Fruit fly (Drosophila melanogaster) whole organism, embryonic: Measurements from ENCODE around the gene CG5727.

Experiments
- Atf6 ChIP-seq: fragments of 200-800 bp; sonication (Bioruptor generic); IDR thresholded peaks from 2 replicates; pipeline ENCODE4 v1.3.6; 2022; ENCODE audit warnings: missing biosample characterization, missing genetic modification characterization
- B-H2 ChIP-seq: fragments of 200-800 bp; sonication (Bioruptor generic); optimal IDR thresholded peaks from 2 replicates; lab custom pipeline; 2018; ENCODE audit warnings: missing biosample characterization, mild to moderate bottlenecking, missing genetic modification characterization
- CG10366 ChIP-seq: fragments of 200-800 bp; sonication (Bioruptor generic); IDR thresholded peaks from 2 replicates; pipeline ENCODE4 v1.3.6; 2022; ENCODE audit warnings: missing biosample characterization, missing genetic modification characterization
- CG10979 ChIP-seq: fragments of 200-800 bp; sonication (Bioruptor generic); optimal IDR thresholded peaks from 2 replicates; lab custom pipeline; 2018; ENCODE audit warnings: missing biosample characterization, mild to moderate bottlenecking, missing genetic modification characterization, moderate library complexity
- CG11696 ChIP-seq: fragments of 200-800 bp; sonication (Bioruptor generic); IDR thresholded peaks from 2 replicates; pipeline ENCODE4 v1.3.6; 2022; ENCODE audit warnings: missing biosample characterization, missing genetic modification characterization
- CG12155 ChIP-seq: fragments of 200-800 bp; sonication (Bioruptor generic); optimal IDR thresholded peaks from 3 replicates; lab custom pipeline; 2016; ENCODE audit warnings: missing biosample characterization, missing genetic modification characterization
- CG12391 ChIP-seq: fragments of 200-800 bp; sonication (Bioruptor generic); optimal IDR thresholded peaks from 3 replicates; lab custom pipeline; 2018; ENCODE audit warnings: missing biosample characterization, mild to moderate bottlenecking, missing genetic modification characterization, moderate library complexity
- CG12659 ChIP-seq: fragments of 200-800 bp; sonication (Bioruptor generic); optimal IDR thresholded peaks from 3 replicates; lab custom pipeline; 2017; ENCODE audit warnings: mild to moderate bottlenecking, missing biosample characterization, missing genetic modification reagents, missing genetic modification characterization
- CG15269 ChIP-seq: fragments of 200-800 bp; sonication (Bioruptor generic); optimal IDR thresholded peaks from 2 replicates; lab custom pipeline; 2018; ENCODE audit warnings: missing biosample characterization, mild to moderate bottlenecking, missing genetic modification characterization, moderate library complexity
- CG15696 ChIP-seq: fragments of 200-800 bp; sonication (Bioruptor generic); optimal IDR thresholded peaks from 2 replicates; lab custom pipeline; 2019; ENCODE audit warnings: missing biosample characterization, mild to moderate bottlenecking, missing genetic modification characterization, moderate library complexity
- CG1603 ChIP-seq: fragments of 200-800 bp; sonication (Bioruptor generic); optimal IDR thresholded peaks from 2 replicates; lab custom pipeline; 2019; ENCODE audit warnings: missing biosample characterization, mild to moderate bottlenecking, missing genetic modification characterization, moderate library complexity
- CG16815 ChIP-seq: fragments of 200-800 bp; sonication (Bioruptor generic); optimal IDR thresholded peaks from 3 replicates; lab custom pipeline; 2017; ENCODE audit warnings: missing biosample characterization, mild to moderate bottlenecking, missing genetic modification characterization
- CG17361 ChIP-seq: fragments of 200-800 bp; sonication (Bioruptor generic); IDR thresholded peaks from 3 replicates; pipeline ENCODE4 v1.3.6; 2022; ENCODE audit warnings: missing biosample characterization, missing genetic modification characterization
- CG17802 ChIP-seq: fragments of 200-800 bp; sonication (Bioruptor generic); optimal IDR thresholded peaks from 2 replicates; lab custom pipeline; 2018; ENCODE audit warnings: missing biosample characterization, mild to moderate bottlenecking, missing genetic modification characterization, moderate library complexity
- CG17829 ChIP-seq: fragments of 200-800 bp; optimal IDR thresholded peaks from 2 replicates; lab custom pipeline; 2019; ENCODE audit warnings: missing biosample characterization, mild to moderate bottlenecking, missing genetic modification characterization, moderate library complexity
- CG4617 ChIP-seq: fragments of 200-800 bp; sonication (Bioruptor generic); optimal IDR thresholded peaks from 3 replicates; lab custom pipeline; 2016; ENCODE audit warnings: missing biosample characterization, missing genetic modification characterization, borderline replicate concordance
- CG7786 ChIP-seq: fragments of 200-800 bp; sonication (Bioruptor generic); optimal IDR thresholded peaks from 2 replicates; lab custom pipeline; 2016; ENCODE audit warnings: missing biosample characterization, missing genetic modification characterization
- CG8089 ChIP-seq: fragments of 200-800 bp; sonication (Bioruptor generic); optimal IDR thresholded peaks from 3 replicates; lab custom pipeline; 2016; ENCODE audit warnings: missing biosample characterization, missing genetic modification characterization
- CG8290 ChIP-seq, 3 experiments: fragments of 200-800 bp; sonication (Bioruptor generic); optimal IDR thresholded peaks; 2 replicates each; lab custom pipeline; 2016 to 2019; ENCODE audit warnings: missing biosample characterization in 3 of 3, missing genetic modification characterization in 3 of 3, mild to moderate bottlenecking in 2 of 3, moderate library complexity in 1 of 3
- CHES-1-like ChIP-seq: fragments of 200-800 bp; sonication (Bioruptor generic); optimal IDR thresholded peaks from 2 replicates; lab custom pipeline; 2016; ENCODE audit warnings: missing biosample characterization, missing genetic modification characterization
- CoRest ChIP-seq: fragments of 200-800 bp; sonication (Bioruptor generic); optimal IDR thresholded peaks from 3 replicates; lab custom pipeline; 2018; ENCODE audit warnings: missing biosample characterization, mild to moderate bottlenecking, missing genetic modification characterization, moderate library complexity
- Elba2 ChIP-seq: fragments of 200-800 bp; sonication (Bioruptor generic); optimal IDR thresholded peaks from 3 replicates; lab custom pipeline; 2016; ENCODE audit warnings: missing biosample characterization, missing genetic modification characterization
- GATAe ChIP-seq: fragments of 200-800 bp; sonication (Bioruptor generic); conservative IDR thresholded peaks from 2 replicates; pipeline ENCODE4 v1.3.6; 2022; ENCODE audit warnings: missing biosample characterization, missing genetic modification characterization
- HmgD ChIP-seq: fragments of 200-800 bp; sonication (Bioruptor generic); optimal IDR thresholded peaks from 3 replicates; lab custom pipeline; 2016; ENCODE audit warnings: missing biosample characterization, missing genetic modification characterization
- HmgZ ChIP-seq: fragments of 200-800 bp; sonication (Bioruptor generic); optimal IDR thresholded peaks from 2 replicates; lab custom pipeline; 2018; ENCODE audit warnings: missing biosample characterization, mild to moderate bottlenecking, missing genetic modification characterization
- Lim3 ChIP-seq: fragments of 200-800 bp; sonication (Bioruptor generic); IDR thresholded peaks from 2 replicates; pipeline ENCODE4 v1.3.6; 2022; ENCODE audit warnings: missing biosample characterization, missing genetic modification characterization
- MTF-1 ChIP-seq: fragments of 200-800 bp; sonication (Bioruptor generic); optimal IDR thresholded peaks from 2 replicates; lab custom pipeline; 2018; ENCODE audit warnings: missing biosample characterization, mild to moderate bottlenecking, missing genetic modification characterization, borderline replicate concordance
- Max ChIP-seq: fragments of 200-800 bp; sonication (Bioruptor generic); optimal IDR thresholded peaks from 2 replicates; lab custom pipeline; 2016; ENCODE audit warnings: missing biosample characterization, mild to moderate bottlenecking, missing genetic modification characterization
- Sry-β ChIP-seq: fragments of 200-800 bp; sonication (Bioruptor generic); optimal IDR thresholded peaks from 2 replicates; lab custom pipeline; 2018; ENCODE audit warnings: missing biosample characterization, mild to moderate bottlenecking, missing genetic modification characterization, moderate library complexity
- br ChIP-seq: fragments of >200 bp; optimal IDR thresholded peaks from 2 replicates; lab custom pipeline; 2017
- da ChIP-seq: fragments of 200-800 bp; sonication (Bioruptor generic); optimal IDR thresholded peaks from 2 replicates; lab custom pipeline; 2016; ENCODE audit warnings: missing biosample characterization, missing genetic modification characterization
- dati ChIP-seq: fragments of 200-800 bp; sonication (Bioruptor generic); IDR thresholded peaks from 2 replicates; pipeline ENCODE4 v1.3.6; 2022; ENCODE audit warnings: missing biosample characterization, missing genetic modification characterization
- emc ChIP-seq: fragments of 200-800 bp; sonication (Bioruptor generic); optimal IDR thresholded peaks from 2 replicates; lab custom pipeline; 2016; ENCODE audit warnings: missing biosample characterization, missing genetic modification characterization
- fu2 ChIP-seq: fragments of 200-800 bp; sonication (Bioruptor generic); optimal IDR thresholded peaks from 2 replicates; lab custom pipeline; 2016; ENCODE audit warnings: missing biosample characterization, missing genetic modification characterization
- gfzf ChIP-seq: fragments of 200-800 bp; sonication (Bioruptor generic); optimal IDR thresholded peaks from 2 replicates; lab custom pipeline; 2016; ENCODE audit warnings: missing biosample characterization, mild to moderate bottlenecking, missing genetic modification characterization, moderate library complexity
- grn ChIP-seq: fragments of 200-800 bp; sonication (Bioruptor generic); optimal IDR thresholded peaks from 3 replicates; lab custom pipeline; 2017; ENCODE audit warnings: missing biosample characterization, missing genetic modification characterization
- gsb ChIP-seq: fragments of 200-800 bp; sonication (Bioruptor generic); IDR thresholded peaks from 2 replicates; pipeline ENCODE4 v1.3.6; 2022; ENCODE audit warnings: missing biosample characterization, missing genetic modification characterization
- her ChIP-seq: fragments of 200-800 bp; sonication (Bioruptor generic); optimal IDR thresholded peaks from 2 replicates; lab custom pipeline; 2016; ENCODE audit warnings: missing biosample characterization, missing genetic modification characterization
- kni ChIP-seq: fragments of 200-800 bp; sonication (Bioruptor generic); optimal IDR thresholded peaks from 3 replicates; lab custom pipeline; 2017; ENCODE audit warnings: mild to moderate bottlenecking, missing biosample characterization, missing genetic modification reagents, missing genetic modification characterization
- lbe ChIP-seq: fragments of 200-800 bp; sonication (Bioruptor generic); optimal IDR thresholded peaks from 2 replicates; lab custom pipeline; 2016; ENCODE audit warnings: missing biosample characterization, mild to moderate bottlenecking, missing genetic modification characterization
- lola ChIP-seq, 3 experiments: fragments of >200 bp in 2 of 3; fragments of 200-800 bp in 1 of 3; sonication (Bioruptor generic) in 1 of 3; optimal IDR thresholded peaks; 2 replicates each; lab custom pipeline; 2017 to 2019; ENCODE audit warnings: missing biosample characterization in 3 of 3, missing genetic modification characterization in 3 of 3, mild to moderate bottlenecking in 1 of 3, moderate library complexity in 1 of 3
- nau ChIP-seq: fragments of 200-800 bp; sonication (Bioruptor generic); optimal IDR thresholded peaks from 3 replicates; lab custom pipeline; 2017; ENCODE audit warnings: missing biosample characterization, mild to moderate bottlenecking, missing genetic modification characterization, missing genetic modification reagents
- nerfin-1 ChIP-seq: fragments of 200-800 bp; sonication (Bioruptor generic); optimal IDR thresholded peaks from 3 replicates; lab custom pipeline; 2019; ENCODE audit warnings: missing biosample characterization, mild to moderate bottlenecking, missing genetic modification characterization, moderate library complexity
- odd ChIP-seq: fragments of 200-800 bp; sonication (Bioruptor generic); optimal IDR thresholded peaks from 2 replicates; lab custom pipeline; 2017; ENCODE audit warnings: missing biosample characterization, mild to moderate bottlenecking, missing genetic modification characterization
- phol ChIP-seq: fragments of 200-800 bp; sonication (Bioruptor generic); optimal IDR thresholded peaks from 3 replicates; lab custom pipeline; 2018; ENCODE audit warnings: missing biosample characterization, mild to moderate bottlenecking, missing genetic modification characterization, moderate library complexity
- sens ChIP-seq: fragments of 200-800 bp; sonication (Bioruptor generic); peaks from one replicate; lab custom pipeline; 2016; ENCODE audit warnings: missing biosample characterization, missing genetic modification characterization
- sens-2 ChIP-seq: fragments of 200-800 bp; sonication (Bioruptor generic); IDR thresholded peaks from 2 replicates; pipeline ENCODE4 v1.3.6; 2022; ENCODE audit warnings: missing biosample characterization, missing genetic modification characterization
- slp2 ChIP-seq: fragments of 200-800 bp; sonication (Bioruptor generic); optimal IDR thresholded peaks from 2 replicates; lab custom pipeline; 2016; ENCODE audit warnings: missing biosample characterization, missing genetic modification characterization
- sob ChIP-seq: fragments of 200-800 bp; sonication (Bioruptor generic); IDR thresholded peaks from 2 replicates; pipeline ENCODE4 v1.3.6; 2022; ENCODE audit warnings: missing biosample characterization, missing genetic modification characterization

CG5727 gene

DNA sequence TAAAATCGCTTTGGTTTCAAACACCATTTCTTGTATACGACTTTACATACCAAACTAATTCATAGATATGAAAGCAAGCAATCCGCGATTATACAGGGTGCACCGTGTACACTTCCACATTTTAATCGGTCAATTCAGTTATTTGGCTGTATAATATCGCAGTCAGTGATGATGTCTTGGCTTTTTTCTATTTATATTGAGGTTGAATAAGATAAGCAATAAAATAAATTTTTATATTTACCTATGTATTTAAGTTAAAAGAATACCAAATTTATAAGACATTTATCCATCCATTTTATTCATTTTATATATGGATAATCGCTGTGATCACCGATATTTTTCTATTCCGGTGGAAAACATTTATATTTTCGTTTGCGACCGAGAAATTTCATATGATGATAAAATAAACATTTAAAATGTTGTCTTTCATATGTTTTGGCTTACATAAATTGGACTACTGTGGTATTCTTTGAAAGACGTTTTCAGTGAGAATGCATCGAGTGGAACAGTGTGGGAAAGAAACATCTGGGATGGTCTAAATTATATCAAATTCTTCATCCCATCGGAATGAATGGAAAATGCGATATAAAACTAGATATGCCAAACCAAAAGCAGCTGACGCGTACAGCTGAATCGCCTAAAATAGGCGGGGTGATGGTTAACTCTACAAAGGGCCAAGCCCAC is 16.4 kb upstream of the CG5727 start, which contains the start of gene CG5708 (continued):
- TF ChIP-seq HmgZ (tag; lab: Kevin White, UChicago) (peak; percentile 42), sob (GFP tag; lab: Robert Waterston, UW) (0 out of 2 replicates have a peak, but pooled peaks have one; percentile 39), emc (GFP tag; lab: Kevin White, UChicago) (no peak), gsb (GFP tag; lab: Robert Waterston, UW) (no peak), CG8089 (GFP tag; lab: Kevin White, UChicago) (no peak), CoRest (peak; percentile 35), sens (GFP tag; lab: Kevin White, UChicago) (peak; percentile 35), lbe (GFP tag; lab: Kevin White, UChicago) (no peak), CG12155 (no peak), CG8290 (GFP tag; optimal IDR thresholded peaks at IDR 0.05; lab: Kevin White, UChicago) (peak; percentile 62), CG8290 (tag; optimal IDR thresholded peaks at IDR 0.05; lab: Kevin White, UChicago) (peak; percentile 34 to 67), nau (GFP tag; lab: Kevin White, UChicago) (no peak), br (no peak), CG12391 (tag; lab: Kevin White, UChicago) (peak; percentile 34), Elba2 (GFP tag; lab: Kevin White, UChicago) (no peak), CG15269 (tag; lab: Kevin White, UChicago) (no peak), her (GFP tag; lab: Kevin White, UChicago) (no peak), slp2 (GFP tag; lab: Kevin White, UChicago) (no peak), CG17829 (tag; lab: Kevin White, UChicago) (peak; percentile 35), grn (GFP tag; lab: Kevin White, UChicago) (no peak), dati (GFP tag; lab: Robert Waterston, UW) (no peak), CG11696 (no peak), Lim3 (GFP tag; lab: Robert Waterston, UW) (no peak), CG15696 (tag; lab: Kevin White, UChicago) (no peak), Sry-β (GFP tag; lab: Kevin White, UChicago) (peak; percentile 92), sens-2 (GFP tag; lab: Robert Waterston, UW) (no peak), B-H2 (peak; percentile 35), da (GFP tag; lab: Kevin White, UChicago) (no peak), CG7786 (GFP tag; lab: Kevin White, UChicago) (no peak), Atf6 (GFP tag; lab: Robert Waterston, UW) (0 out of 2 replicates have a peak, but pooled peaks have one; percentile 17), lola (GFP tag; optimal IDR thresholded peaks at IDR 0.05; lab: Kevin White, UChicago) (peak in 1 of 3 experiments; percentile 18), GATAe (GFP tag; lab: Robert Waterston, UW) (no peak), CG17802 (tag; lab: Kevin White, UChicago) (peak; percentile 82), HmgD (GFP tag; lab: Kevin White, UChicago) (no peak), CHES-1-like (GFP tag; lab: Kevin White, UChicago) (peak; percentile 12), kni (GFP tag; lab: Kevin White, UChicago) (no peak), fu2 (no peak), phol (tag; lab: Kevin White, UChicago) (peak; percentile 48), CG10979 (tag; lab: Kevin White, UChicago) (no peak), Max (GFP tag; lab: Kevin White, UChicago) (no peak), CG4617 (GFP tag; lab: Kevin White, UChicago) (peak; percentile 73), odd (GFP tag; lab: Kevin White, UChicago) (no peak), CG17361 (GFP tag; lab: Robert Waterston, UW) (peak; percentile 66; the same call in 2 of the 3 replicates), nerfin-1 (tag; lab: Kevin White, UChicago) (no peak), gfzf (no peak), CG1603 (tag; lab: Kevin White, UChicago) (peak; percentile 86), MTF-1 (GFP tag; lab: Kevin White, UChicago) (no peak), CG16815 (GFP tag; lab: Kevin White, UChicago) (no peak), CG12659 (GFP tag; lab: Kevin White, UChicago) (peak; percentile 70), CG10366 (GFP tag; lab: Robert Waterston, UW) (peak; percentile 58; the same call in 1 of the 2 replicates)
